Fruit fly (Drosophila melanogaster) whole organism, wandering third instar larva: ENCODE data around the gene Dip-C.

Experiments used
- Abd-B ChIP-seq: fragments of >200 bp; optimal IDR thresholded peaks from 2 replicates; lab custom pipeline; 2017; ENCODE audit warnings: missing biosample characterization, missing genetic modification characterization
- CG32264 ChIP-seq: fragments of 200-800 bp; sonication (Bioruptor generic); optimal IDR thresholded peaks from 2 replicates; lab custom pipeline; 2016; ENCODE audit warnings: missing biosample characterization, missing genetic modification characterization
- CG9705 ChIP-seq: fragments of 200-800 bp; sonication (Bioruptor generic); optimal IDR thresholded peaks from 2 replicates; lab custom pipeline; 2018; ENCODE audit warnings: missing biosample characterization, mild to moderate bottlenecking, missing genetic modification characterization
- CrebA ChIP-seq: fragments of 200-800 bp; sonication (Bioruptor generic); optimal IDR thresholded peaks from 2 replicates; lab custom pipeline; 2016; ENCODE audit warnings: missing biosample characterization, mild to moderate bottlenecking, missing genetic modification characterization, borderline replicate concordance
- Dfd ChIP-seq: fragments of >200 bp; optimal IDR thresholded peaks from 2 replicates; lab custom pipeline; 2017; ENCODE audit warnings: missing biosample characterization, missing genetic modification characterization
- Dif ChIP-seq: fragments of 200-275, 200-300 bp; sonication (Bioruptor generic); optimal IDR thresholded peaks from 2 replicates; lab custom pipeline; 2018; ENCODE audit warnings: missing biosample characterization, missing genetic modification characterization; ENCODE audit not compliant: partially characterized antibody
- GATAd ChIP-seq: sonication (Bioruptor generic); optimal IDR thresholded peaks from 2 replicates; lab custom pipeline; 2016; ENCODE audit warnings: missing biosample characterization, missing genetic modification characterization
- HLH106 ChIP-seq: fragments of 200-800 bp; optimal IDR thresholded peaks from 3 replicates; lab custom pipeline; 2019; ENCODE audit warnings: missing biosample characterization, mild to moderate bottlenecking, missing genetic modification characterization, moderate library complexity
- Hr83 ChIP-seq: fragments of 200-300 bp; sonication (Bioruptor generic); optimal IDR thresholded peaks from 2 replicates; lab custom pipeline; 2016; ENCODE audit warnings: missing biosample characterization, mild to moderate bottlenecking, missing genetic modification characterization, moderate library complexity; ENCODE audit not compliant: poor library complexity, severe bottlenecking
- Jra ChIP-seq: sonication (Bioruptor generic); optimal IDR thresholded peaks from 2 replicates; lab custom pipeline; 2016; ENCODE audit warnings: missing biosample characterization, missing genetic modification characterization
- N ChIP-seq: fragments of >200 bp; optimal IDR thresholded peaks from 2 replicates; lab custom pipeline; 2018; ENCODE audit warnings: missing biosample characterization, missing external identifiers, missing genetic modification characterization
- Rel ChIP-seq, 2 experiments: fragments of 200-800 bp; sonication (Bioruptor generic) in 1 of 2; optimal IDR thresholded peaks; 2 replicates in 1 of 2; 3 replicates in 1 of 2; lab custom pipeline; 2016 to 2019; ENCODE audit warnings: mild to moderate bottlenecking in 2 of 2, missing biosample characterization in 2 of 2, missing genetic modification characterization in 2 of 2, moderate library complexity in 1 of 2
- Sp1 ChIP-seq: fragments of 200-800 bp; sonication (Bioruptor generic); optimal IDR thresholded peaks from 3 replicates; lab custom pipeline; 2019; ENCODE audit warnings: missing biosample characterization, mild to moderate bottlenecking, missing genetic modification characterization, moderate library complexity
- Vsx2 ChIP-seq: fragments of 200-300, 225-300 bp; sonication (Bioruptor generic); optimal IDR thresholded peaks from 2 replicates; lab custom pipeline; 2018; ENCODE audit warnings: missing biosample characterization, missing genetic modification characterization; ENCODE audit not compliant: partially characterized antibody
- br ChIP-seq: fragments of 200-800 bp; sonication (Bioruptor generic); optimal IDR thresholded peaks from 2 replicates; lab custom pipeline; 2016; ENCODE audit warnings: missing biosample characterization, missing genetic modification characterization
- brk ChIP-seq: fragments of 200-800 bp; sonication (Bioruptor generic); optimal IDR thresholded peaks from 2 replicates; lab custom pipeline; 2016; ENCODE audit warnings: missing biosample characterization, mild to moderate bottlenecking, missing genetic modification characterization
- ey ChIP-seq: fragments of 200-800 bp; sonication (Bioruptor generic); optimal IDR thresholded peaks from 2 replicates; lab custom pipeline; 2016; ENCODE audit warnings: missing biosample characterization, missing genetic modification characterization
- foxo ChIP-seq, 2 experiments: fragments of 200-800 bp; sonication (Bioruptor generic); optimal IDR thresholded peaks; 2 replicates in 1 of 2; 3 replicates in 1 of 2; lab custom pipeline; 2016 to 2017; ENCODE audit warnings: missing biosample characterization in 2 of 2, missing genetic modification characterization in 2 of 2
- fru ChIP-seq: fragments of 200-800 bp; sonication (Bioruptor generic); optimal IDR thresholded peaks from 3 replicates; lab custom pipeline; 2016; ENCODE audit warnings: missing biosample characterization, mild to moderate bottlenecking, missing genetic modification characterization
- h ChIP-seq: fragments of 200-800 bp; sonication (Bioruptor generic); optimal IDR thresholded peaks from 3 replicates; lab custom pipeline; 2016; ENCODE audit warnings: missing biosample characterization, mild to moderate bottlenecking, missing genetic modification characterization
- jim ChIP-seq: fragments of 175-275, 200-325 bp; sonication (Bioruptor generic); optimal IDR thresholded peaks from 2 replicates; lab custom pipeline; 2016; ENCODE audit warnings: missing biosample characterization, mild to moderate bottlenecking, missing genetic modification characterization
- lola ChIP-seq: fragments of >200 bp; optimal IDR thresholded peaks from 2 replicates; lab custom pipeline; 2017; ENCODE audit warnings: missing biosample characterization, missing genetic modification characterization
- pan ChIP-seq: fragments of >200 bp; optimal IDR thresholded peaks from 2 replicates; lab custom pipeline; 2017
- psq ChIP-seq: fragments of 200-800 bp; sonication (Bioruptor generic); optimal IDR thresholded peaks from 3 replicates; lab custom pipeline; 2017; ENCODE audit warnings: missing biosample characterization, mild to moderate bottlenecking, missing genetic modification characterization, moderate library complexity
- rgr ChIP-seq: fragments of 200-800 bp; sonication (Bioruptor generic); optimal IDR thresholded peaks from 3 replicates; lab custom pipeline; 2016; ENCODE audit warnings: missing biosample characterization, mild to moderate bottlenecking, missing genetic modification characterization
- sage ChIP-seq: fragments of 200-800 bp; sonication (Bioruptor generic); optimal IDR thresholded peaks from 2 replicates; lab custom pipeline; 2016; ENCODE audit warnings: missing biosample characterization, mild to moderate bottlenecking, missing genetic modification characterization
- sv ChIP-seq: fragments of 200-800 bp; sonication (Bioruptor generic); optimal IDR thresholded peaks from 3 replicates; lab custom pipeline; 2016; ENCODE audit warnings: missing biosample characterization, missing genetic modification characterization
- tai ChIP-seq: sonication (Bioruptor generic); optimal IDR thresholded peaks from 2 replicates; lab custom pipeline; 2016; ENCODE audit warnings: missing biosample characterization, missing genetic modification characterization

The Dip-C gene

DNA sequence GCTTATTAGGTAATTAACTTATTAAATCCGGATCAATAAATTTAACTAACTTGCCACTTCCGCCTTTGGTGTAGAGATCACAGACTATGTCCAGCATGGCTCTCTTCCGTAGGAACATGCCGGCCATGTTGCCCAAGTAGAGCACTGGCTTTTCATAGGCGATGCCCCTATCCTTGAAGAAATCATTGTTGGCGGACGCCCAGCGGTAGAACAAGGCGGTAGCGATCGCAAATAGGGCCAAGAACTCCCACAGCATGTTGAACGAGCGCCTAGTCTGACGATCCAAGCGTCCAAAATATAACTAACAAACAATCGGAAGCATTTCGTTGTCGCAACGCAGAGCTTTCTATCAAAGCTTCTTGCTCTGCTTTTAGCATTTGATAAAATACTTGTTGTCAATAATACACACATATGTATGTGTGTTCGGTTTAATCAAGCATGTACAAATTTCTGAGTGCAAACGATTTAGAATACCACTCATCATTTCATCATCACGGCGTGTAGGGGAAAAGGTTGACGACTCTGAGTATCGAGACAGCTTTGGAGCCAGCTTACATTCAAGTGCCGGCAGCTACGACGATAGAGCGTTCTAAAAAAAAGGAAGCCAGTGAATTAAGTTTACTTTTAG is 14.8 kb downstream of the Dip-C start, which contains the start of gene Cyp9f3:
Gene Cyp9f3, minus strand, starts transcription at position 310 of the 628 bp plus-strand sequence.
- TF ChIP-seq CG9705 (GFP tag; lab: Kevin White, UChicago): no peak
- TF ChIP-seq Hr83 (GFP tag; lab: Kevin White, UChicago): no peak
- TF ChIP-seq ey (GFP tag; lab: Kevin White, UChicago): no peak
- TF ChIP-seq rgr (GFP tag; lab: Kevin White, UChicago): peak; percentile 9
- no peak for TF ChIP-seq HLH106 (tag; lab: Kevin White, UChicago)
- peak; percentile 32 for TF ChIP-seq CrebA (GFP tag; lab: Kevin White, UChicago)
- TF ChIP-seq psq: no peak
- no peak for TF ChIP-seq N
- TF ChIP-seq tai (GFP tag; lab: Kevin White, UChicago): no peak
- TF ChIP-seq jim (GFP tag; lab: Kevin White, UChicago): no peak
- peak; percentile 20 for TF ChIP-seq Vsx2 (GFP tag; lab: Kevin White, UChicago)
- no peak for TF ChIP-seq sv (GFP tag; lab: Kevin White, UChicago)
- no peak for TF ChIP-seq pan (lab: Kevin White, UChicago)

DNA sequence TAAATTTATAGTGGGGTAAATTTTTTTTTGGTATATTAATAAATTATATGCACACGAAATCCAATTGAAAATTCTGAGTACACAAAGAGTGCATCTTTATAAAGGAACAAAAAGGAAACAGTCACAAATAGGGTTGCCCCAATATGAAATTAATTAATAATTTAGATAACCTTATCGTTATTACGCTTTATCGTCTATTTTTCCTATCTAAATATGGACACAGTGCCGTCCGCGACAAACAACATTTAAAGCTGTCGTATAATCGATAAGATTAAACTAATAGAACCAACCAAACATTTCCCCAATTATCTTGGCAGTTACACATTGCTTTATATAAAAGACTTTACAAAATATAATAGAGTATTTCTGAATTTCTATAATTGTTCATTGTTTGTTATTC is 15.5 kb downstream of the Dip-C start:
- TF ChIP-seq CG32264: no peak
- peak; percentile 38 for TF ChIP-seq sage (GFP tag; lab: Kevin White, UChicago)
- peak; percentile 24 for TF ChIP-seq h (GFP tag; lab: Kevin White, UChicago)
- TF ChIP-seq CrebA (GFP tag; lab: Kevin White, UChicago): peak; percentile 28
- TF ChIP-seq, all 38 proteins: peak for 3

- TF ChIP-seq foxo (GFP tag; optimal IDR thresholded peaks at IDR 0.05; lab: Kevin White, UChicago): no peak
- no peak for TF ChIP-seq CG32264
- no peak for TF ChIP-seq Hr83 (GFP tag; lab: Kevin White, UChicago)
- no peak for TF ChIP-seq CG9705 (GFP tag; lab: Kevin White, UChicago)
- no peak for TF ChIP-seq Dfd (GFP tag; lab: Kevin White, UChicago)
- TF ChIP-seq Jra: no peak
- TF ChIP-seq GATAd (GFP tag; lab: Kevin White, UChicago): no peak
- TF ChIP-seq Sp1 (GFP tag; lab: Kevin White, UChicago): no peak
- no peak for TF ChIP-seq CrebA (GFP tag; lab: Kevin White, UChicago)
- TF ChIP-seq Rel (GFP tag; optimal IDR thresholded peaks at IDR 0.05; lab: Kevin White, UChicago): no peak
- no peak for TF ChIP-seq Rel (tag; optimal IDR thresholded peaks at IDR 0.05; lab: Kevin White, UChicago)
- no peak for TF ChIP-seq Dif (GFP tag; lab: Kevin White, UChicago)
- no peak for TF ChIP-seq lola (GFP tag; lab: Kevin White, UChicago)
- TF ChIP-seq, all 38 proteins: peak for 0
Measured at dm6 chr3R:12395880-12396279, 17.7 kb downstream of the Dip-C start, which contains the start of the genes CG10096 and CG10097. CG10096 (minus strand) TSS chr3R:12395980. CG10097 (minus strand) TSS chr3R:12395980.

DNA sequence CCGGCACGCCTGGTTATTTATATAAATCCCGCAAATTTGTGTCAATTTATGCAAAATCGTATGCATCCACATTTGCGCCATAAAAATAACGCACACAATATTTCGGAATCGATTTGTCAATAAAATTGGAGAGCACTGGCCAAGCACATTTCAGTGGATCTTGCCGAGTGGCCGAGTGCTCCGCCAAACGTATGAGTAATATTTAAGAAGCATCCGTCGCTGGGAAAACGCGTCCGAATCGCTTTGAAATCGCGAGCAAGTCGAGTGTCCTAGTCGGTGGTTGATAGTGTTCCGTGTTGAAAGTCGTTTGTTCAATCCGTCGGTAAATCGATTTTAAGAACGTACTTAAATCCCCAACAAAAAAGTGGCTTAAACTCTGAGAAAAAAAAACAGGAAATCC is 26.6 kb downstream of the Dip-C start, which contains the start of gene CG33098:
Gene CG33098, plus strand, starts transcription at position 224 of the 400 bp plus-strand sequence.
- TF ChIP-seq foxo (GFP tag; optimal IDR thresholded peaks at IDR 0.05; lab: Kevin White, UChicago) (no peak), fru (GFP tag; lab: Kevin White, UChicago) (no peak), jim (GFP tag; lab: Kevin White, UChicago) (no peak), GATAd (GFP tag; lab: Kevin White, UChicago) (no peak)

- TF ChIP-seq Abd-B (GFP tag; lab: Kevin White, UChicago) (no peak), brk (GFP tag; lab: Kevin White, UChicago) (no peak), br (GFP tag; lab: Kevin White, UChicago) (no peak)
- TF ChIP-seq, all 38 proteins: peak for 0
Measured at dm6 chr3R:12385949-12386348, 27.6 kb downstream of the Dip-C start, which contains the start of gene Sol1. Sol1 (plus strand) TSS chr3R:12386249.
